Worm (Caenorhabditis elegans) whole organism, L4 larva: ENCODE results near the gene ehs-1.

Source experiments
- R02D3.7 ChIP-seq: fragments of 150-350 bp; sonication (generic microtip); optimal IDR thresholded peaks from 3 replicates; lab custom pipeline; 2014; ENCODE audit warnings: missing biosample characterization, missing genetic modification characterization
- lin-13 ChIP-seq: fragments of 150-350 bp; optimal IDR thresholded peaks from 2 replicates; lab custom pipeline; 2014; ENCODE audit warnings: missing biosample characterization, missing genetic modification reagents, missing genetic modification characterization
- mxl-2 ChIP-seq: fragments of 200-800 bp; sonication (Bioruptor generic); conservative IDR thresholded peaks from 2 replicates; pipeline ENCODE4 v1.3.6; 2022; ENCODE audit warnings: missing genetic modification reagents, missing genetic modification characterization, missing compliant biosample characterization
- nhr-28 ChIP-seq: fragments of 150-350 bp; optimal IDR thresholded peaks from 2 replicates; lab custom pipeline; 2014; ENCODE audit warnings: missing biosample characterization, missing genetic modification characterization
- nhr-42 ChIP-seq: fragments of 200-800 bp; sonication (Bioruptor generic); IDR thresholded peaks from 2 replicates; pipeline ENCODE4 v1.3.6; 2022; ENCODE audit warnings: missing genetic modification characterization, missing compliant biosample characterization
- php-3 ChIP-seq: fragments of 200-800 bp; sonication (Bioruptor generic); IDR thresholded peaks from 2 replicates; pipeline ENCODE4 v1.3.6; 2022; ENCODE audit warnings: missing genetic modification reagents, missing genetic modification characterization, missing compliant biosample characterization
- pqm-1 ChIP-seq: sonication (generic microtip); optimal IDR thresholded peaks from 2 replicates; lab custom pipeline; 2017; ENCODE audit warnings: missing biosample characterization, missing genetic modification characterization
- snpc-4 ChIP-seq: fragments of 150-350 bp; optimal IDR thresholded peaks from 2 replicates; lab custom pipeline; 2014; ENCODE audit warnings: missing biosample characterization, missing genetic modification characterization
- unc-39 ChIP-seq: sonication (generic microtip); optimal IDR thresholded peaks from 2 replicates; lab custom pipeline; 2017; ENCODE audit warnings: missing biosample characterization, missing genetic modification characterization

DNA sequence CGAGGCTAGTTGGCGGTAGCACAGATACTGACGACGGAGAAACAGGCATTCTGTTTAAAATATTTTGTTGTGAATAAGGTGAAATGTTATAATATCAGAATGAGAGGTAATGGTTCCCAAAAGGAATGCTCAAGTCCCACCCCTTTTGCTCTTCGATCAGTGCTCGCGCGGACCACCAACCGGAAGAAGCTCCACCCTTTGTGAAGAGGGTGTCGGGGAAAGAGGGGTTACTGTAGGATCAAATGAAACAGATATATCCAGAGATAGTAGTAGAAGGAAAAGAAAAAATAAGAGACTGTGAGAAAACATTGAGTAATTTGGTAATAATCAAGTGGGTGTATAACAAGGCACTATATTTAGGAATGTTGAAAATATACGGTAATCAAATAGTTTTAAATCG, 46.4 kb upstream of the ehs-1 start, which contains the start of the genes dmd-5 and F10C1.1:
- TF ChIP-seq lin-13 (GFP tag; lab: Kevin White, UChicago) (no peak), unc-39 (tag; lab: Kevin White, UChicago) (no peak), snpc-4 (tag; lab: Kevin White, UChicago) (no peak), R02D3.7 (no peak), nhr-42 (no peak), pqm-1 (no peak), php-3 (GFP tag; lab: Robert Waterston, UW) (no peak), nhr-28 (tag; lab: Kevin White, UChicago) (no peak), mxl-2 (no peak)
